Worm (Caenorhabditis elegans): Measurements from ENCODE around the gene ZK899.2.

DNA sequence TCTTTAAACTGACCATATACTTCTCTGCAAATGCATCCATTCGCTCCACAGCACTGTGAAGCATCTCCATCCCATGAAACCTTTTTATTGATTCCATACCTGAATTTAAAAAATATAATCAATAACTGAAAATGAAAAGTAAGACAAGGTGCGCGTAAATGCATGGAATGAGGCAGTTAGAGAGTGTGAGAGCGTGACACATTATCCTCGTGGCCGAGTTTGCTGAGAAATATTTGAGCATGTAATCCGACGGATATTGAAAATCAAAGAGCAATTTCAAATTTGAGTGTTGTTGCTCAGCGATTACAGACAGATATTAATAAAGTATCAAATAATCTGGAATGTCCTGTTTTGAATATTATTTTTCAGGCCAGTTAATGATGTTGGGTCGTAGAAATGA is 2.5 kb downstream of the ZK899.2 start, which contains the start of gene ZK899.7:
- TF ChIP-seq zag-1 (tag; optimal IDR thresholded peaks at IDR 0.05) (no peak), Y116A8C.19 (tag; optimal IDR thresholded peaks at IDR 0.05; ENCODE audit: borderline replicate concordance) (no peak), lin-13 (GFP tag; optimal IDR thresholded peaks at IDR 0.05) (no peak), nhr-12 (tag; optimal IDR thresholded peaks at IDR 0.05) (no peak), nhr-84 (tag; optimal IDR thresholded peaks at IDR 0.05) (no peak), pax-3 (tag; optimal IDR thresholded peaks at IDR 0.05) (no peak), mep-1 (tag; optimal IDR thresholded peaks at IDR 0.05) (no peak), C34B4.2 (tag; optimal IDR thresholded peaks at IDR 0.05) (no peak), unc-62 (GFP tag; optimal IDR thresholded peaks at IDR 0.05) (no peak), nhr-76 (tag; optimal IDR thresholded peaks at IDR 0.05) (no peak)

Data from whole organism, L1 larva.